Fruit fly (Drosophila melanogaster) whole organism, adult: ENCODE measurements around the gene CG11811.
A peak's percentile ranks its signal among the peaks of the same experiment; 100 is the strongest.

Experiments used
- CG11617 ChIP-seq: fragments of 200-800 bp; sonication (Bioruptor generic); optimal IDR thresholded peaks from 2 replicates; lab custom pipeline; 2017; ENCODE audit warnings: mild to moderate bottlenecking, missing biosample characterization, missing genetic modification reagents, missing genetic modification characterization
- CG12768 ChIP-seq: fragments of 200-800 bp; sonication (Bioruptor generic); optimal IDR thresholded peaks from 2 replicates; lab custom pipeline; 2017; ENCODE audit warnings: missing biosample characterization, missing genetic modification characterization, mild to moderate bottlenecking, moderate library complexity, missing genetic modification reagents
- CG14711 ChIP-seq: fragments of 200-800 bp; sonication (Bioruptor generic); optimal IDR thresholded peaks from 2 replicates; lab custom pipeline; 2018; ENCODE audit warnings: missing biosample characterization, mild to moderate bottlenecking, missing genetic modification characterization, moderate library complexity
- CG1620 ChIP-seq: fragments of 200-800 bp; sonication (Bioruptor generic); optimal IDR thresholded peaks from 2 replicates; lab custom pipeline; 2016; ENCODE audit warnings: missing biosample characterization, missing genetic modification characterization
- CG33017 ChIP-seq: fragments of 200-800 bp; sonication (Bioruptor generic); optimal IDR thresholded peaks from 2 replicates; lab custom pipeline; 2018; ENCODE audit warnings: missing biosample characterization, mild to moderate bottlenecking, missing genetic modification characterization, moderate library complexity
- CG5204 ChIP-seq: fragments of 200-800 bp; sonication (Bioruptor generic); optimal IDR thresholded peaks from 2 replicates; lab custom pipeline; 2016; ENCODE audit warnings: missing biosample characterization, missing genetic modification characterization
- CG7045 ChIP-seq: fragments of 200-800 bp; sonication (Bioruptor generic); optimal IDR thresholded peaks from 2 replicates; lab custom pipeline; 2017; ENCODE audit warnings: missing biosample characterization, mild to moderate bottlenecking, missing genetic modification characterization
- CG7101 ChIP-seq: fragments of 200-800 bp; sonication (Bioruptor generic); optimal IDR thresholded peaks from 2 replicates; lab custom pipeline; 2018; ENCODE audit warnings: missing biosample characterization, mild to moderate bottlenecking, missing genetic modification characterization, moderate library complexity
- Clk ChIP-seq: fragments of 200-800 bp; sonication (Bioruptor generic); optimal IDR thresholded peaks from 2 replicates; lab custom pipeline; 2017; ENCODE audit warnings: missing biosample characterization, missing genetic modification characterization
- Crg-1 ChIP-seq: fragments of 200-800 bp; sonication (Bioruptor generic); optimal IDR thresholded peaks from 2 replicates; lab custom pipeline; 2016; ENCODE audit warnings: missing biosample characterization, missing genetic modification characterization
- Hr96 ChIP-seq: fragments of 200-800 bp; sonication (Bioruptor generic); optimal IDR thresholded peaks from 2 replicates; lab custom pipeline; 2016; ENCODE audit warnings: missing biosample characterization, missing genetic modification characterization
- Mnt ChIP-seq: fragments of 200-800 bp; sonication (Bioruptor generic); optimal IDR thresholded peaks from 2 replicates; lab custom pipeline; 2016; ENCODE audit warnings: missing biosample characterization, mild to moderate bottlenecking, missing genetic modification characterization
- bab1 ChIP-seq: fragments of 200-800 bp; sonication (Bioruptor generic); optimal IDR thresholded peaks from 3 replicates; lab custom pipeline; 2019; ENCODE audit warnings: missing biosample characterization, mild to moderate bottlenecking, missing genetic modification characterization, moderate library complexity
- cic ChIP-seq: fragments of 200-800 bp; sonication (Bioruptor generic); optimal IDR thresholded peaks from 2 replicates; lab custom pipeline; 2017; ENCODE audit warnings: missing biosample characterization, mild to moderate bottlenecking, missing genetic modification characterization, moderate library complexity
- cnc ChIP-seq, 2 experiments: fragments of >200 bp; optimal IDR thresholded peaks; 2 replicates each; lab custom pipeline; 2017
- kay ChIP-seq: fragments of 200-800 bp; sonication (Bioruptor generic); peaks from one replicate; lab custom pipeline; 2016; ENCODE audit warnings: missing biosample characterization, missing genetic modification characterization, borderline replicate concordance
- ovo ChIP-seq: fragments of 200-800 bp; sonication (Bioruptor generic); optimal IDR thresholded peaks from 2 replicates; lab custom pipeline; 2016; ENCODE audit warnings: missing biosample characterization, missing genetic modification characterization
- pad ChIP-seq: fragments of 200-800 bp; sonication (Bioruptor generic); optimal IDR thresholded peaks from 3 replicates; lab custom pipeline; 2017; ENCODE audit warnings: missing biosample characterization, missing genetic modification characterization, mild to moderate bottlenecking, moderate library complexity, missing genetic modification reagents
- tj ChIP-seq: fragments of 200-800 bp; sonication (Bioruptor generic); optimal IDR thresholded peaks from 3 replicates; lab custom pipeline; 2017; ENCODE audit warnings: missing biosample characterization, mild to moderate bottlenecking, missing genetic modification characterization, moderate library complexity
- toe ChIP-seq: fragments of 200-800 bp; sonication (Bioruptor generic); optimal IDR thresholded peaks from 2 replicates; lab custom pipeline; 2016; ENCODE audit warnings: missing biosample characterization, missing genetic modification characterization

The CG11811 gene

DNA sequence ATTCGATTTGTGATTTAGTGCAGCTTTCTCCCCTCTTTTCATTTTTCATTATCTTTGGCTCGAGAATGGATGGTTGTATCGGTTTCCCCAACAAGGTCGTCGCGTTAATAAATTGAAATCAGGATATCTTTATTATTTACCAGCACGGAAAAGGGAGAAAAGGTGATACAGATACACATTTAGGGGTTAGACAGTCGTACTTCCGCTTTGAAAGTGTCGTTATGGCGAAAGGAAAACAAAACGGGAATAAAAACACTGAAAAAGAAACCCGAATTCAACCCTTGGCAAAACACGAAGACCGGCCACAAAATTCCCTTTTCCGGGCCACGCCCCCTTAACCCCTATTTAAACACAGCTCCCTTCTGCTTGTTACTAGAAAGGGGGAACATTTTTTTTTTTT lies 6.3 kb upstream of the CG11811 start:
- TF ChIP-seq Crg-1: no peak
- TF ChIP-seq CG7101 (tag; lab: Kevin White, UChicago): no peak
- TF ChIP-seq CG33017 (tag; lab: Kevin White, UChicago): no peak
- TF ChIP-seq CG7045 (GFP tag; lab: Kevin White, UChicago): no peak
- TF ChIP-seq Mnt (GFP tag; lab: Kevin White, UChicago): no peak
- TF ChIP-seq CG1620 (GFP tag; lab: Kevin White, UChicago): no peak
- no peak for TF ChIP-seq pad
- no peak for TF ChIP-seq ovo (GFP tag; lab: Kevin White, UChicago)
- no peak for TF ChIP-seq kay (GFP tag; lab: Kevin White, UChicago)
- no peak for TF ChIP-seq Hr96 (GFP tag; lab: Kevin White, UChicago)
- no peak for TF ChIP-seq toe (GFP tag; lab: Kevin White, UChicago)
- no peak for TF ChIP-seq CG14711 (tag; lab: Kevin White, UChicago)
- no peak for TF ChIP-seq cnc (optimal IDR thresholded peaks at IDR 0.05; lab: Kevin White, UChicago)
- no peak for TF ChIP-seq tj (GFP tag; lab: Kevin White, UChicago)
- TF ChIP-seq Clk (GFP tag; lab: Kevin White, UChicago): no peak
- no peak for TF ChIP-seq CG11617 (GFP tag; lab: Kevin White, UChicago)

DNA sequence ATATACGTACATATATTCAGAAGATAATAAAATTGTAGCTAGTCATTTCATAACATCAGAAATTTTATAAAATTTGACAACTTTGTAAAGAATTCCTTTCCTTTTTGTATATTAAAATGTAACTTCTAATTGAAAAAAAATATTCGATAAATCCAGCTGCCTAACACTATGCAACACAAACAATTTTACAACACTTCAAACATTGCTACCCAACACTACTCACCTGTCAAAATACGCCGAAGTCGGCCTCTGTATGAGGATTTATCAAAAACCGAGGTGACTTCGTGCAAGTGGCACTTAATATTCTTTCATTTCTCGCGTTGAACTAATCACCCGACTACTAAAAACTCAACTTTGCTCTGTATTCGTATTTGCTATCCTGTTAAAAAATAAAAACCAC lies 4.2 kb upstream of the CG11811 start:
- TF ChIP-seq CG7101 (tag; lab: Kevin White, UChicago) (no peak), CG11617 (GFP tag; lab: Kevin White, UChicago) (no peak), CG12768 (GFP tag; lab: Kevin White, UChicago) (no peak), Hr96 (GFP tag; lab: Kevin White, UChicago) (no peak), Mnt (GFP tag; lab: Kevin White, UChicago) (no peak), pad (no peak), ovo (GFP tag; lab: Kevin White, UChicago) (no peak), cic (GFP tag; lab: Kevin White, UChicago) (no peak)

DNA sequence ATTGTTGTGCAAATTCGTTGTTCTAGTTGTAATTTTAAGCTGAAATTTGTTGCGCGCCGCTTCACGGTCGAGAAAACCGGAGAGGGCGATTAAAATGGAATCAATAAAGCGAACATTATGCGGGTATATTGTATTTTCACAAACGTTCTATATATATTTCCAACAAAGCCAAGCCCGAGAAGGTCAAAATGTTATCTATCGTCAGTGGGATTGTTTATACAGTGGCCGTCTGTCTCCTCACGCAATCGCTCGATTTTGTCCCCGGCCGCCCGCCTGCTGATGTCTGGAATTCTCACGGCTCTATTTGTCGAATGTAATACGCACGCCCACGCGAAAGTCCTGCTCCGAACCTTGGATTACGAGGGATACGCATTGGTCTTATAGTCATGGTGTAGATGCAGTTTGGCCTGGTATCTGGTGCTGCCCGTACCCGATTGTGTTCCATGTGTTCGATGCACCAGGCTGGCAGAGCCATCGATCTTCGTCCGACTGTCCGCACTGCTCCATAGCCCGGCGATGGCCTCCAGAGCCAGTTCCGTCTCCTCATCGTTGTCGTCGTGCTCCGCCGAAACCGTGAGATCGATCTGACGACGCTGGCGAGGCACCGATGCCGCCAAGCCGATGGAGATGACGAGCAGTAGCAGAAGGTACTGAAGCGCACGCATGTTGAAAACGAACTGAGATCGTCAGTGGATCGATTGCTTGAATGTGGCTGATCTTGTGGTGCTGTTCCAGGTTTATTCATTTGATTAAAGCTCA lies 1.8 kb downstream of the CG11811 start, which contains the start of gene CG33493:
CG33493 (minus strand) TSS at position 709 of the 759 bp plus-strand sequence.
- TF ChIP-seq Hr96 (GFP tag; lab: Kevin White, UChicago) (no peak), Mnt (GFP tag; lab: Kevin White, UChicago) (peak; percentile 10), cic (GFP tag; lab: Kevin White, UChicago) (peak; percentile 10)

DNA sequence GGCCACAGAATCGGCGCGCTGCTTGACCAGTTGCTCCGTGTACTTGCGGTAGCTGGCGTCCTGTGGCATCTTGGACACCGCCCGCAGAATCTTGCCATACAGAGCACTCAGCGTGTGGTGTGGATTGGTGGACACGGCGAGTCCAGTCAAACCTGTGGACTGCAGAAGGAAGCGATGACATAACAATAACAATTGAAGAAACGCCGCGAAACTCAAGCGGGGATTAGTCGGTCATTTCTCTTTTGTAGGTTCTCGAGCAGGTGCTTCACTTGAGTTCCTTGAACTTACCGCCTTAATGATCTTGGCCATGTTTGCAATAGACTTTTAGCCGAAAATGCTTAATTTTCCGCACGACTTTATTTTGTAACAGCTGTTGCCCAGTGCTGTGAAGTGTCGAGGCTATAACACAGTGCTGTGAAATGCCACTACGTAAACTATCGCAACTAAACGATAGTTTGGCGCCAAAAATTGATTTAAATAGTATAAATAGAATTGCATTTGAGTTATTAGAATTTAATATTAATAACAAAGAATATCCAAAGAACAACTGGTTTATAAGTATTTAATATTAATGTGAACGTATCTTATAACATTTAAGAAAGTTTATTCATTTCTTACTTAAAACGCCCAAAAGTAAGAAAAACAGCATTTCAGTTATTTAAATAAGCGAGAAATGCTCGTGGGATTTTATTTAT lies 3.0 kb downstream of the CG11811 start, which contains the start of gene ND-13B:
ND-13B (minus strand) TSS at position 400 of the 695 bp plus-strand sequence.
- TF ChIP-seq cic (GFP tag; lab: Kevin White, UChicago) (peak; percentile 6), Crg-1 (peak; percentile 55), CG14711 (tag; lab: Kevin White, UChicago) (peak; percentile 55), cnc (optimal IDR thresholded peaks at IDR 0.05; lab: Kevin White, UChicago) (no peak), Hr96 (GFP tag; lab: Kevin White, UChicago) (no peak), toe (GFP tag; lab: Kevin White, UChicago) (no peak), Mnt (GFP tag; lab: Kevin White, UChicago) (peak; percentile 34), CG33017 (tag; lab: Kevin White, UChicago) (no peak), CG7101 (tag; lab: Kevin White, UChicago) (peak; percentile 54), kay (GFP tag; lab: Kevin White, UChicago) (no peak), CG11617 (GFP tag; lab: Kevin White, UChicago) (no peak), CG1620 (GFP tag; lab: Kevin White, UChicago) (peak; percentile 56), Clk (GFP tag; lab: Kevin White, UChicago) (peak; percentile 63), CG7045 (GFP tag; lab: Kevin White, UChicago) (no peak), ovo (GFP tag; lab: Kevin White, UChicago) (no peak), tj (GFP tag; lab: Kevin White, UChicago) (no peak), pad (peak; percentile 70), CG12768 (GFP tag; lab: Kevin White, UChicago) (peak; percentile 76), bab1 (GFP tag; lab: Kevin White, UChicago) (no peak), CG5204 (GFP tag; lab: Kevin White, UChicago) (no peak)

DNA sequence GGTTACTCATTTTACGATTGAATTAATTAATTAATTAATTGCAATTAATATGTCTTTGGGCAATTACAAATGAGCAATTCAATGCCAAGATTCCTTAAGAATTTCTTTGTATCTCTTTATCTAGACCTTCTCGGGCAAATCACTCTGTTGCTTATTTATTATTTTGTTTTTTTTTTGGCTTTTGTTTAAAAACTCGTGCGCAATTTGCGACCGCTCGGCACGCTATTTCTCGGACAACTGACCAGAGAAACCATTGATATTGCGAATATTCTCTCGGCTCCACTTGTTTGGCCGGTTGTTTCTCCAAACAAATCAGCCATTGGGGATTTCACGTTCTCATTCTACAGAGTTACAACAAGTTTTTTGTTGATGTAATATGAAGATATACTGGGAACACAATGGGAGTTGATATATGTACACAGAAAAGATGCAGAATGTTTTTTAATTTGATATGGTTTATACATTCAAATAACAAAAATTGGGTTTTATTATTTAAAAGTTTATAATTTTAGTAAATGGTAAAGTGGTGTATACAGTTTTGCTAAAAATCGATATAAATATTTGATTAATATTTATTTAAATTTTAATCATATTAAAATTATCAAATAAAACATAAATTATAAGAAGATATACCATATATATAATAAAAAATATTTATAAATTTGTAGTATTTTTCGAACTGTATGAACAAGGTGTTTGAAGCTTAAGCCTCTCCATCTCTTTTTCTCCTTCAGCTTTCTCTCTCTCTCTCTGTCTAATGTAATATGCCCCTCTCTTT lies 6.0 kb downstream of the CG11811 start, which contains the start of gene NijA:
NijA (minus strand) TSS at position 243 of the 778 bp plus-strand sequence.
- TF ChIP-seq Mnt (GFP tag; lab: Kevin White, UChicago): peak; percentile 2
- TF ChIP-seq CG5204 (GFP tag; lab: Kevin White, UChicago): no peak
- peak; percentile 81 for TF ChIP-seq CG33017 (tag; lab: Kevin White, UChicago)
- no peak for TF ChIP-seq bab1 (GFP tag; lab: Kevin White, UChicago)
- peak; percentile 5 for TF ChIP-seq cic (GFP tag; lab: Kevin White, UChicago)
- TF ChIP-seq toe (GFP tag; lab: Kevin White, UChicago): no peak
- TF ChIP-seq kay (GFP tag; lab: Kevin White, UChicago): no peak
- TF ChIP-seq tj (GFP tag; lab: Kevin White, UChicago): no peak
- TF ChIP-seq cnc (optimal IDR thresholded peaks at IDR 0.05; lab: Kevin White, UChicago): no peak
- no peak for TF ChIP-seq pad
- no peak for TF ChIP-seq Clk (GFP tag; lab: Kevin White, UChicago)
- TF ChIP-seq CG12768 (GFP tag; lab: Kevin White, UChicago): no peak
- TF ChIP-seq CG14711 (tag; lab: Kevin White, UChicago): peak; percentile 83
- TF ChIP-seq CG1620 (GFP tag; lab: Kevin White, UChicago): no peak
- no peak for TF ChIP-seq Crg-1
- no peak for TF ChIP-seq Hr96 (GFP tag; lab: Kevin White, UChicago)
- TF ChIP-seq CG7101 (tag; lab: Kevin White, UChicago): peak; percentile 70
- TF ChIP-seq CG7045 (GFP tag; lab: Kevin White, UChicago): no peak
- no peak for TF ChIP-seq ovo (GFP tag; lab: Kevin White, UChicago)
- no peak for TF ChIP-seq CG11617 (GFP tag; lab: Kevin White, UChicago)
